Worm (Caenorhabditis elegans): ENCODE measurements around the gene Y82E9BR.14.

Gene Y82E9BR.14

ce11 chrIII:1424305-1424704 is 10.4 kb upstream of the Y82E9BR.14 start (continued):
- TF ChIP-seq Y75B8A.6 (GFP tag; IDR thresholded peaks at IDR 0.05) (peak; percentile 84), php-3 (GFP tag; IDR thresholded peaks at IDR 0.05) (peak; percentile 67; the same call in 1 of the 2 replicates), mxl-3 (GFP tag; optimal IDR thresholded peaks at IDR 0.05) (peak; percentile 46), mep-1 (tag; optimal IDR thresholded peaks at IDR 0.05) (peak; percentile 76), tra-1 (GFP tag; IDR thresholded peaks at IDR 0.05) (peak; percentile 83), skn-1 (tag; optimal IDR thresholded peaks at IDR 0.05) (no peak), ces-1 (GFP tag; optimal IDR thresholded peaks at IDR 0.05) (no peak), spr-3 (GFP tag; optimal IDR thresholded peaks at IDR 0.05) (peak; percentile 69), attf-4 (tag; optimal IDR thresholded peaks at IDR 0.05) (no peak), dve-1 (tag; optimal IDR thresholded peaks at IDR 0.05; ENCODE audit: insufficient read depth) (peak; percentile 67), nhr-48 (tag; optimal IDR thresholded peaks at IDR 0.05) (no peak), daf-8 (GFP tag; IDR thresholded peaks at IDR 0.05) (no peak), cey-2 (tag; optimal IDR thresholded peaks at IDR 0.05; ENCODE audit: borderline replicate concordance, insufficient read depth) (no peak), T20F7.1 (GFP tag; optimal IDR thresholded peaks at IDR 0.05) (peak; percentile 19), lsy-2 (tag; optimal IDR thresholded peaks at IDR 0.05) (peak; percentile 43 to 79), madf-9 (GFP tag; conservative IDR thresholded peaks at IDR 0.05) (peak; percentile 88), mdl-1 (tag; optimal IDR thresholded peaks at IDR 0.05) (peak in 1 of 2 experiments; percentile 26), nhr-111 (GFP tag; optimal IDR thresholded peaks at IDR 0.05) (peak; percentile 77), mdt-29 (GFP tag; IDR thresholded peaks at IDR 0.05) (peak; percentile 73), set-16 (GFP tag; IDR thresholded peaks at IDR 0.05) (peak; percentile 90), saeg-2 (GFP tag; IDR thresholded peaks at IDR 0.05) (peak; percentile 82), aly-2 (tag; optimal IDR thresholded peaks at IDR 0.05) (no peak), aha-1 (tag) (peak; percentile 98), D1046.2 (GFP tag; IDR thresholded peaks at IDR 0.05) (peak; percentile 87; the same call in 1 of the 2 replicates), lin-39 (tag; optimal IDR thresholded peaks at IDR 0.05) (no peak), mes-2 (tag; optimal IDR thresholded peaks at IDR 0.05; ENCODE audit: poor library complexity, severe bottlenecking) (peak; percentile 81), daf-12 (tag; optimal IDR thresholded peaks at IDR 0.05) (no peak), zag-1 (tag; optimal IDR thresholded peaks at IDR 0.05) (no peak), egl-43 (GFP tag; IDR thresholded peaks at IDR 0.05) (peak; percentile 95), ceh-82 (tag; optimal IDR thresholded peaks at IDR 0.05) (no peak), sdz-12 (GFP tag; optimal IDR thresholded peaks at IDR 0.05) (peak; percentile 52), ZK337.2 (GFP tag; IDR thresholded peaks at IDR 0.05) (peak; percentile 61; the same call in 1 of the 2 replicates), duxl-1 (tag; optimal IDR thresholded peaks at IDR 0.05; ENCODE audit: poor library complexity) (peak; percentile 78), F26F4.8 (GFP tag; conservative IDR thresholded peaks at IDR 0.05) (peak; percentile 68; the same call in 1 of the 2 replicates), lin-1 (GFP tag; IDR thresholded peaks at IDR 0.05) (peak; percentile 80), Y105C5A.15 (GFP tag; IDR thresholded peaks at IDR 0.05) (peak; percentile 84; the same call in 1 of the 2 replicates), arid-1 (GFP tag; conservative IDR thresholded peaks at IDR 0.05) (peak; percentile 92), vab-7 (GFP tag; IDR thresholded peaks at IDR 0.05) (peak; percentile 88), spr-1 (tag; optimal IDR thresholded peaks at IDR 0.05) (peak; percentile 75), F37D6.2 (tag; optimal IDR thresholded peaks at IDR 0.05) (peak; percentile 45), unc-130 (GFP tag; optimal IDR thresholded peaks at IDR 0.05) (peak; percentile 21), pha-4 (GFP tag; IDR thresholded peaks at IDR 0.05) (peak; percentile 89), pha-4 (tag; optimal IDR thresholded peaks at IDR 0.05) (no peak), hif-1 (tag; optimal IDR thresholded peaks at IDR 0.05) (peak in 1 of 2 experiments; percentile 59), lim-7 (GFP tag; IDR thresholded peaks at IDR 0.05) (peak; percentile 90), lin-13 (GFP tag; optimal IDR thresholded peaks at IDR 0.05) (peak; percentile 94), hlh-30 (tag; optimal IDR thresholded peaks at IDR 0.05; ENCODE audit: insufficient read depth) (peak; percentile 15), lir-3 (tag; optimal IDR thresholded peaks at IDR 0.05) (no peak), lin-29 (GFP tag; IDR thresholded peaks at IDR 0.05) (no peak), nhr-102 (tag; optimal IDR thresholded peaks at IDR 0.05) (peak; percentile 54)
